Worm (Caenorhabditis elegans): ENCODE data around the gene bli-6.

DNA sequence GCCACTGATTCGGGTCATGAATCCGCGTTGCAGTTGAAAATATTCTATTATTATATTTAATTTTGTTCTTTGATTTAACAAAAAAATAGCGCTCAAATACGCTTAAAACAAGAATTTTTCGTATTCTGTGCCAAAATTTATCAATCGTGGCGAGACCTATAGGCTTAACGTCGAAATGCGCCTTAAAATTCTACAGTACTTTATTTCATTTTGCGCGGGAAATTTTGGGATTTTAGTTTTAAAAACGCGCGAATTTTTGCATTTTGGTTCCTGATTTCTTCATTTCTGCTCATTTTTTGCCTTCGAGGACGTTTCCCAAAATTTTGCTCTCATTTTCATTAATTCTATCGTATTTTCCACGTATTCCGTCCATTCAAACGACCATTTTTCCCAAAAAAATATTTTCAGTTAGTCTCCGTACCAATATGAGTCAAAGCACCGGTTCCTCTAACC lies 44.3 kb downstream of the bli-6 start, which contains the start of gene puf-11:
- TF ChIP-seq snpc-4 (tag; optimal IDR thresholded peaks at IDR 0.05): no peak
- TF ChIP-seq fkh-10 (GFP tag; optimal IDR thresholded peaks at IDR 0.05): no peak
- no peak for TF ChIP-seq nfya-1 (tag; optimal IDR thresholded peaks at IDR 0.05; ENCODE audit: insufficient read depth)
